Fruit fly (Drosophila melanogaster) whole organism, embryonic: ENCODE data around the gene CG9101.

Experiments
- Ada2b ChIP-seq: fragments of 200-800 bp; sonication (Bioruptor generic); IDR thresholded peaks from 2 replicates; pipeline ENCODE4 v1.3.6; 2022; ENCODE audit warnings: missing biosample characterization, missing genetic modification characterization
- Aef1 ChIP-seq: fragments of 200-800 bp; sonication (Bioruptor generic); IDR thresholded peaks from 3 replicates; pipeline ENCODE4 v1.3.6; 2022; ENCODE audit warnings: missing biosample characterization, missing genetic modification characterization
- Antp ChIP-seq: fragments of 200-800 bp; sonication (Bioruptor generic); optimal IDR thresholded peaks from 3 replicates; lab custom pipeline; 2016; ENCODE audit warnings: missing biosample characterization, missing genetic modification characterization
- CG11093 ChIP-seq: fragments of 200-800 bp; sonication (Bioruptor generic); IDR thresholded peaks from 3 replicates; pipeline ENCODE4 v1.3.6; 2022; ENCODE audit warnings: missing biosample characterization, missing genetic modification characterization
- CG11504 ChIP-seq: fragments of 200-800 bp; sonication (Bioruptor generic); optimal IDR thresholded peaks from 3 replicates; lab custom pipeline; 2019; ENCODE audit warnings: missing biosample characterization, mild to moderate bottlenecking, missing genetic modification characterization, moderate library complexity
- CG15269 ChIP-seq: fragments of 200-800 bp; sonication (Bioruptor generic); optimal IDR thresholded peaks from 2 replicates; lab custom pipeline; 2018; ENCODE audit warnings: missing biosample characterization, mild to moderate bottlenecking, missing genetic modification characterization, moderate library complexity
- CG18599 ChIP-seq: fragments of 200-800 bp; sonication (Bioruptor generic); optimal IDR thresholded peaks from 3 replicates; lab custom pipeline; 2017; ENCODE audit warnings: missing biosample characterization, missing genetic modification characterization, mild to moderate bottlenecking, moderate library complexity, missing genetic modification reagents
- CG2678 ChIP-seq: fragments of 200-800 bp; sonication (Bioruptor generic); optimal IDR thresholded peaks from 3 replicates; lab custom pipeline; 2019; ENCODE audit warnings: missing biosample characterization, mild to moderate bottlenecking, missing genetic modification characterization, moderate library complexity
- CG2889 ChIP-seq: fragments of 200-800 bp; sonication (Bioruptor generic); IDR thresholded peaks from 3 replicates; pipeline ENCODE4 v1.3.6; 2022; ENCODE audit warnings: missing biosample characterization, missing genetic modification characterization
- CG32772 ChIP-seq: fragments of 200-800 bp; sonication (Bioruptor generic); IDR thresholded peaks from 2 replicates; pipeline ENCODE4 v1.3.6; 2022; ENCODE audit warnings: missing biosample characterization, missing genetic modification characterization
- CG34422 ChIP-seq: fragments of 200-800 bp; sonication (Bioruptor generic); IDR thresholded peaks from 3 replicates; pipeline ENCODE4 v1.3.6; 2022; ENCODE audit warnings: missing biosample characterization, missing genetic modification characterization
- CG6254 ChIP-seq: fragments of 200-800 bp; sonication (Bioruptor generic); optimal IDR thresholded peaks from 3 replicates; lab custom pipeline; 2017; ENCODE audit warnings: mild to moderate bottlenecking, missing biosample characterization, missing genetic modification reagents, missing genetic modification characterization
- CG7372 ChIP-seq: fragments of 200-800 bp; sonication (Bioruptor generic); IDR thresholded peaks from 2 replicates; pipeline ENCODE4 v1.3.6; 2022; ENCODE audit warnings: missing biosample characterization, missing genetic modification characterization
- CG7839 ChIP-seq: fragments of 200-800 bp; sonication (Bioruptor generic); optimal IDR thresholded peaks from 3 replicates; lab custom pipeline; 2018; ENCODE audit warnings: missing biosample characterization, mild to moderate bottlenecking, missing genetic modification characterization, moderate library complexity
- CG8290 ChIP-seq, 3 experiments: fragments of 200-800 bp; sonication (Bioruptor generic); optimal IDR thresholded peaks; 2 replicates each; lab custom pipeline; 2016 to 2019; ENCODE audit warnings: missing biosample characterization in 3 of 3, missing genetic modification characterization in 3 of 3, mild to moderate bottlenecking in 2 of 3, moderate library complexity in 1 of 3
- CG9215 ChIP-seq: fragments of 200-800 bp; sonication (Bioruptor generic); IDR thresholded peaks from 2 replicates; pipeline ENCODE4 v1.3.6; 2022; ENCODE audit warnings: missing biosample characterization, missing genetic modification characterization
- E2f1 ChIP-seq: fragments of 200-800 bp; sonication (Bioruptor generic); IDR thresholded peaks from 2 replicates; pipeline ENCODE4 v1.3.6; 2022; ENCODE audit warnings: missing biosample characterization, missing genetic modification characterization
- Fer1 ChIP-seq: fragments of 200-800 bp; sonication (Bioruptor generic); optimal IDR thresholded peaks from 2 replicates; lab custom pipeline; 2017; ENCODE audit warnings: missing biosample characterization, mild to moderate bottlenecking, missing genetic modification characterization
- Fer3 ChIP-seq: fragments of 200-800 bp; sonication (Bioruptor generic); optimal IDR thresholded peaks from 2 replicates; lab custom pipeline; 2018; ENCODE audit warnings: missing biosample characterization, mild to moderate bottlenecking, missing genetic modification characterization, moderate library complexity
- H2.0 ChIP-seq: fragments of 200-800 bp; sonication (Bioruptor generic); IDR thresholded peaks from 2 replicates; pipeline ENCODE4 v1.3.6; 2022; ENCODE audit warnings: missing biosample characterization, missing genetic modification characterization
- HmgZ ChIP-seq: fragments of 200-800 bp; sonication (Bioruptor generic); optimal IDR thresholded peaks from 2 replicates; lab custom pipeline; 2018; ENCODE audit warnings: missing biosample characterization, mild to moderate bottlenecking, missing genetic modification characterization
- Hr51 ChIP-seq, 2 experiments: fragments of 200-800 bp; sonication (Bioruptor generic); optimal IDR thresholded peaks; 2 replicates in 1 of 2; 3 replicates in 1 of 2; lab custom pipeline; 2016 to 2018; ENCODE audit warnings: missing biosample characterization in 2 of 2, missing genetic modification characterization in 2 of 2, mild to moderate bottlenecking in 1 of 2, moderate library complexity in 1 of 2
- Ptx1 ChIP-seq: fragments of 200-800 bp; sonication (Bioruptor generic); IDR thresholded peaks from 2 replicates; pipeline ENCODE4 v1.3.6; 2022; ENCODE audit warnings: missing biosample characterization, missing genetic modification characterization
- Ravus ChIP-seq: fragments of 200-800 bp; sonication (Bioruptor generic); IDR thresholded peaks from 2 replicates; pipeline ENCODE4 v1.3.6; 2022; ENCODE audit warnings: missing biosample characterization, missing genetic modification characterization
- Rfx ChIP-seq: fragments of 200-800 bp; sonication (Bioruptor generic); IDR thresholded peaks from 2 replicates; pipeline ENCODE4 v1.3.6; 2022; ENCODE audit warnings: missing biosample characterization, missing genetic modification characterization
- Sox102F ChIP-seq: fragments of 200-800 bp; sonication (Bioruptor generic); optimal IDR thresholded peaks from 2 replicates; lab custom pipeline; 2018; ENCODE audit warnings: missing biosample characterization, mild to moderate bottlenecking, missing genetic modification characterization, moderate library complexity
- cg ChIP-seq: fragments of 200-800 bp; sonication (Bioruptor generic); optimal IDR thresholded peaks from 3 replicates; lab custom pipeline; 2019; ENCODE audit warnings: missing biosample characterization, mild to moderate bottlenecking, missing genetic modification characterization, moderate library complexity
- danr ChIP-seq: fragments of 200-800 bp; sonication (Bioruptor generic); IDR thresholded peaks from 2 replicates; pipeline ENCODE4 v1.3.6; 2022; ENCODE audit warnings: missing biosample characterization, missing genetic modification characterization
- disco-r ChIP-seq: fragments of 200-800 bp; sonication (Bioruptor generic); optimal IDR thresholded peaks from 2 replicates; lab custom pipeline; 2016; ENCODE audit warnings: missing biosample characterization, missing genetic modification characterization
- dysf ChIP-seq: fragments of 200-800 bp; sonication (Bioruptor generic); IDR thresholded peaks from 3 replicates; pipeline ENCODE4 v1.3.6; 2022; ENCODE audit warnings: missing biosample characterization, missing genetic modification characterization
- gem ChIP-seq: fragments of 200-800 bp; sonication (Bioruptor generic); optimal IDR thresholded peaks from 2 replicates; lab custom pipeline; 2019; ENCODE audit warnings: missing biosample characterization, mild to moderate bottlenecking, missing genetic modification characterization, moderate library complexity
- ind ChIP-seq: fragments of 200-800 bp; sonication (Bioruptor generic); optimal IDR thresholded peaks from 3 replicates; lab custom pipeline; 2016; ENCODE audit warnings: missing biosample characterization, missing genetic modification characterization
- lab ChIP-seq: fragments of 200-800 bp; sonication (Bioruptor generic); optimal IDR thresholded peaks from 3 replicates; lab custom pipeline; 2017; ENCODE audit warnings: missing biosample characterization, missing genetic modification characterization, mild to moderate bottlenecking, moderate library complexity, missing genetic modification reagents
- lmd ChIP-seq: fragments of 200-800 bp; sonication (Bioruptor generic); IDR thresholded peaks from 2 replicates; pipeline ENCODE4 v1.3.6; 2022; ENCODE audit warnings: missing biosample characterization, missing genetic modification characterization
- mirr ChIP-seq: fragments of 200-800 bp; sonication (Bioruptor generic); optimal IDR thresholded peaks from 3 replicates; lab custom pipeline; 2018; ENCODE audit warnings: missing biosample characterization, mild to moderate bottlenecking, missing genetic modification characterization
- pan ChIP-seq, 4 experiments: fragments of >200 bp in 3 of 4; fragments of 200-800 bp in 1 of 4; sonication (Bioruptor generic) in 1 of 4; optimal IDR thresholded peaks in 3 of 4; IDR thresholded peaks in 1 of 4; 2 replicates each; pipeline versions ENCODE4 v1.3.6 to Lab custom; 2017 to 2022; ENCODE audit warnings: missing biosample characterization in 2 of 4, missing genetic modification characterization in 2 of 4, mixed read lengths in 1 of 4
- peb ChIP-seq: fragments of 200-800 bp; sonication (Bioruptor generic); IDR thresholded peaks from 2 replicates; pipeline ENCODE4 v1.3.6; 2022; ENCODE audit warnings: missing biosample characterization, missing genetic modification characterization
- pfk ChIP-seq: fragments of 200-800 bp; sonication (Bioruptor generic); optimal IDR thresholded peaks from 2 replicates; lab custom pipeline; 2018; ENCODE audit warnings: missing biosample characterization, mild to moderate bottlenecking, missing genetic modification characterization, moderate library complexity
- prd ChIP-seq, 3 experiments: fragments of >200 bp in 2 of 3; fragments of 200-800 bp in 1 of 3; sonication (Bioruptor generic) in 1 of 3; optimal IDR thresholded peaks in 2 of 3; IDR thresholded peaks in 1 of 3; 2 replicates in 2 of 3; 3 replicates in 1 of 3; pipeline versions ENCODE4 v1.3.6 to Lab custom; 2017 to 2022; ENCODE audit warnings: missing biosample characterization in 1 of 3, missing genetic modification characterization in 1 of 3
- ranshi ChIP-seq: fragments of 200-800 bp; sonication (Bioruptor generic); IDR thresholded peaks from 2 replicates; pipeline ENCODE4 v1.3.6; 2022; ENCODE audit warnings: missing biosample characterization, missing genetic modification characterization
- row ChIP-seq: fragments of 200-800 bp; sonication (Bioruptor generic); IDR thresholded peaks from 3 replicates; pipeline ENCODE4 v1.3.6; 2022; ENCODE audit warnings: missing biosample characterization, missing genetic modification characterization
- slbo ChIP-seq: fragments of 200-800 bp; sonication (Bioruptor generic); IDR thresholded peaks from 2 replicates; pipeline ENCODE4 v1.3.6; 2022; ENCODE audit warnings: missing biosample characterization, missing genetic modification characterization
- trh ChIP-seq: fragments of 200-800 bp; sonication (Bioruptor generic); optimal IDR thresholded peaks from 2 replicates; lab custom pipeline; 2016; ENCODE audit warnings: missing biosample characterization, missing genetic modification characterization
- ttk ChIP-seq: fragments of 200-800 bp; sonication (Bioruptor generic); IDR thresholded peaks from 2 replicates; pipeline ENCODE4 v2.1.2; 2022; ENCODE audit warnings: missing biosample characterization, missing genetic modification characterization
- tup ChIP-seq: fragments of 200-800 bp; sonication (Bioruptor generic); optimal IDR thresholded peaks from 2 replicates; lab custom pipeline; 2016; ENCODE audit warnings: missing biosample characterization, mild to moderate bottlenecking, missing genetic modification characterization, moderate library complexity
- vvl ChIP-seq: fragments of 200-800 bp; sonication (Bioruptor generic); IDR thresholded peaks from 2 replicates; pipeline ENCODE4 v1.3.6; 2022; ENCODE audit warnings: missing biosample characterization, missing genetic modification characterization

Gene CG9101

dm6 chrX:15244813-15245212 lies 15.1 kb upstream of the CG9101 start, which contains the start of gene PPYR1:
Gene PPYR1 (minus strand): TSS chrX:15244913.
- no peak for TF ChIP-seq HmgZ (tag; lab: Kevin White, UChicago)
- no peak for TF ChIP-seq disco-r (GFP tag; lab: Kevin White, UChicago)

dm6 chrX:15235252-15235651 lies 5.6 kb upstream of the CG9101 start:
- TF ChIP-seq CG2678 (tag; lab: Kevin White, UChicago) (peak; percentile 20), Aef1 (GFP tag; lab: Robert Waterston, UW) (peak; percentile 10; the same call in 1 of the 3 replicates), CG11504 (tag; lab: Kevin White, UChicago) (peak; percentile 36), pfk (GFP tag; lab: Kevin White, UChicago) (no peak), peb (GFP tag; lab: Robert Waterston, UW) (0 out of 2 replicates have a peak, but pooled peaks have one; percentile 9), CG7839 (peak; percentile 35), Sox102F (peak; percentile 15), CG34422 (GFP tag; lab: Robert Waterston, UW) (peak; percentile 21; the same call in 1 of the 3 replicates), slbo (GFP tag; lab: Robert Waterston, UW) (peak; percentile 37; the same call in 1 of the 2 replicates), ttk (GFP tag; lab: Robert Waterston, UW) (peak; percentile 48; the same call in 1 of the 2 replicates), CG8290 (GFP tag; optimal IDR thresholded peaks at IDR 0.05; lab: Kevin White, UChicago) (no peak), CG8290 (tag; optimal IDR thresholded peaks at IDR 0.05; lab: Kevin White, UChicago) (peak in 1 of 2 experiments; percentile 45), gem (tag; lab: Kevin White, UChicago) (peak; percentile 30), CG6254 (GFP tag; lab: Kevin White, UChicago) (no peak), tup (GFP tag; lab: Kevin White, UChicago) (no peak), lmd (GFP tag; lab: Robert Waterston, UW) (peak; percentile 25; the same call in 1 of the 2 replicates), CG7372 (GFP tag; lab: Robert Waterston, UW) (no peak), Ptx1 (GFP tag; lab: Robert Waterston, UW) (0 out of 2 replicates have a peak, but pooled peaks have one; percentile 9), E2f1 (GFP tag; lab: Robert Waterston, UW) (peak; percentile 43; the same call in 1 of the 2 replicates), ind (peak; percentile 2), Fer1 (GFP tag; lab: Kevin White, UChicago) (peak; percentile 6), vvl (GFP tag; lab: Robert Waterston, UW) (peak; percentile 16; the same call in 1 of the 2 replicates), Antp (GFP tag; lab: Kevin White, UChicago) (peak; percentile 9), pan (optimal IDR thresholded peaks at IDR 0.05; lab: Kevin White, UChicago) (no peak), pan (GFP tag; optimal IDR thresholded peaks at IDR 0.05 in 1 of 2, IDR thresholded peaks at IDR 0.05 in 1 of 2) (peak in 1 of 2 experiments; percentile 14), cg (GFP tag; lab: Kevin White, UChicago) (no peak), Rfx (GFP tag; lab: Robert Waterston, UW) (peak; percentile 11; the same call in 1 of the 2 replicates), danr (GFP tag; lab: Robert Waterston, UW) (no peak), CG9215 (GFP tag; lab: Robert Waterston, UW) (peak; percentile 30; the same call in 1 of the 2 replicates), mirr (GFP tag; lab: Kevin White, UChicago) (no peak), CG18599 (peak; percentile 23), Ada2b (GFP tag; lab: Robert Waterston, UW) (peak; percentile 38; the same call in 1 of the 2 replicates), row (GFP tag; lab: Robert Waterston, UW) (peak; percentile 61), Hr51 (GFP tag; optimal IDR thresholded peaks at IDR 0.05; lab: Kevin White, UChicago) (no peak), ranshi (GFP tag; lab: Robert Waterston, UW) (peak; percentile 17; the same call in 1 of the 2 replicates), H2.0 (GFP tag; lab: Robert Waterston, UW) (peak; percentile 18; the same call in 1 of the 2 replicates), Fer3 (tag; lab: Kevin White, UChicago) (no peak), CG2889 (no peak), Ravus (no peak), trh (GFP tag; lab: Kevin White, UChicago) (no peak), dysf (GFP tag; lab: Robert Waterston, UW) (peak; percentile 63), CG11093 (0 out of 3 replicates have a peak, but pooled peaks have one; percentile 20), CG15269 (tag; lab: Kevin White, UChicago) (peak; percentile 31), lab (peak; percentile 13), prd (optimal IDR thresholded peaks at IDR 0.05; lab: Kevin White, UChicago) (no peak), prd (GFP tag; IDR thresholded peaks at IDR 0.05; lab: Robert Waterston, UW) (peak; percentile 43; the same call in 1 of the 3 replicates), CG32772 (GFP tag; lab: Robert Waterston, UW) (0 out of 2 replicates have a peak, but pooled peaks have one; percentile 27)
